Worm (Caenorhabditis elegans) whole organism, young adult: ENCODE measurements around the gene Y51H4A.1.

Experiments
- B0336.3 ChIP-seq: fragments of 200-800 bp; sonication (Bioruptor generic); IDR thresholded peaks from 2 replicates; pipeline ENCODE4 v1.3.6; 2022; ENCODE audit warnings: missing genetic modification characterization, missing compliant biosample characterization
- C17E4.6 ChIP-seq: fragments of 200-800 bp; sonication (Bioruptor generic); IDR thresholded peaks from 2 replicates; pipeline ENCODE4 v1.3.6; 2022; ENCODE audit warnings: missing genetic modification reagents, missing genetic modification characterization, missing compliant biosample characterization
- F10E7.11 ChIP-seq: sonication (generic microtip); optimal IDR thresholded peaks from 2 replicates; lab custom pipeline; 2017; ENCODE audit warnings: mild to moderate bottlenecking, missing genetic modification characterization, moderate library complexity, missing compliant biosample characterization
- F23B12.7 ChIP-seq: sonication (generic microtip); optimal IDR thresholded peaks from 2 replicates; lab custom pipeline; 2017; ENCODE audit warnings: missing genetic modification characterization, mild to moderate bottlenecking, missing compliant biosample characterization, antibody characterized with exemption, moderate library complexity; ENCODE audit not compliant: insufficient read depth
- F39B2.1 ChIP-seq: fragments of 200-800 bp; sonication (Bioruptor generic); IDR thresholded peaks from 2 replicates; pipeline ENCODE4 v1.3.6; 2022; ENCODE audit warnings: missing genetic modification reagents, missing genetic modification characterization, missing compliant biosample characterization
- F49E8.2 ChIP-seq: sonication (generic microtip); optimal IDR thresholded peaks from 3 replicates; lab custom pipeline; 2017; ENCODE audit warnings: missing genetic modification characterization, mild to moderate bottlenecking, missing compliant biosample characterization, antibody characterized with exemption, moderate library complexity; ENCODE audit not compliant: insufficient read depth
- F57C9.4 ChIP-seq: sonication (generic microtip); optimal IDR thresholded peaks from 2 replicates; lab custom pipeline; 2017; ENCODE audit warnings: mild to moderate bottlenecking, missing genetic modification characterization, missing compliant biosample characterization
- K11D2.4 ChIP-seq: fragments of 200-800 bp; sonication (Bioruptor generic); IDR thresholded peaks from 2 replicates; pipeline ENCODE4 v1.3.6; 2022; ENCODE audit warnings: missing genetic modification reagents, missing genetic modification characterization, missing compliant biosample characterization
- T07F8.4 ChIP-seq: sonication (generic microtip); optimal IDR thresholded peaks from 2 replicates; lab custom pipeline; 2016; ENCODE audit warnings: mild to moderate bottlenecking, missing genetic modification characterization, moderate library complexity, missing compliant biosample characterization
- aptf-3 ChIP-seq: fragments of 200-800 bp; sonication (Bioruptor generic); IDR thresholded peaks from 2 replicates; pipeline ENCODE4 v1.3.6; 2022; ENCODE audit warnings: missing genetic modification characterization, missing compliant biosample characterization
- bed-1 ChIP-seq: fragments of 200-800 bp; sonication (Bioruptor generic); IDR thresholded peaks from 2 replicates; pipeline ENCODE4 v1.3.6; 2022; ENCODE audit warnings: missing genetic modification reagents, missing genetic modification characterization, missing compliant biosample characterization
- ccch-3 ChIP-seq: fragments of 200-800 bp; sonication (Bioruptor generic); optimal IDR thresholded peaks from 2 replicates; lab custom pipeline; 2018; ENCODE audit warnings: mild to moderate bottlenecking, missing genetic modification characterization, missing compliant biosample characterization
- cebp-1 ChIP-seq, 2 experiments: fragments of 200-800 bp in 1 of 2; sonication (Bioruptor generic) in 1 of 2; sonication (generic microtip) in 1 of 2; IDR thresholded peaks in 1 of 2; optimal IDR thresholded peaks in 1 of 2; 2 replicates each; pipeline versions ENCODE4 v1.3.6 to Lab custom; 2017 to 2022; ENCODE audit warnings: missing compliant biosample characterization in 2 of 2, missing genetic modification characterization in 2 of 2, mild to moderate bottlenecking in 1 of 2, missing genetic modification reagents in 1 of 2, moderate library complexity in 1 of 2
- cebp-2 ChIP-seq: fragments of 200-800 bp; sonication (Bioruptor generic); IDR thresholded peaks from 2 replicates; pipeline ENCODE4 v1.3.6; 2022; ENCODE audit warnings: missing genetic modification characterization, missing compliant biosample characterization
- ceh-27 ChIP-seq: fragments of 200-800 bp; sonication (Bioruptor generic); optimal IDR thresholded peaks from 2 replicates; lab custom pipeline; 2018; ENCODE audit warnings: mild to moderate bottlenecking, missing genetic modification characterization, moderate library complexity, missing compliant biosample characterization
- ceh-79 ChIP-seq: sonication (generic microtip); optimal IDR thresholded peaks from 2 replicates; lab custom pipeline; 2017; ENCODE audit warnings: mild to moderate bottlenecking, missing genetic modification characterization, missing compliant biosample characterization
- ceh-91 ChIP-seq: fragments of 200-800 bp; sonication (Bioruptor generic); IDR thresholded peaks from 2 replicates; pipeline ENCODE4 v1.3.6; 2022; ENCODE audit warnings: missing genetic modification reagents, missing genetic modification characterization, missing compliant biosample characterization
- dpl-1 ChIP-seq: fragments of 150-350 bp; optimal IDR thresholded peaks from 2 replicates; lab custom pipeline; 2014; ENCODE audit warnings: missing biosample characterization, missing genetic modification reagents, missing genetic modification characterization
- ekl-4 ChIP-seq: fragments of 200-800 bp; sonication (Bioruptor generic); IDR thresholded peaks from 2 replicates; pipeline ENCODE4 v1.3.6; 2022; ENCODE audit warnings: missing genetic modification reagents, missing genetic modification characterization, missing compliant biosample characterization
- fkh-3 ChIP-seq: sonication (generic microtip); optimal IDR thresholded peaks from 2 replicates; lab custom pipeline; 2016; ENCODE audit warnings: mild to moderate bottlenecking, missing genetic modification characterization, missing compliant biosample characterization
- hmg-20 ChIP-seq: fragments of 200-800 bp; sonication (Bioruptor generic); IDR thresholded peaks from 2 replicates; pipeline ENCODE4 v1.3.6; 2022; ENCODE audit warnings: missing genetic modification reagents, missing genetic modification characterization, missing compliant biosample characterization
- hsf-1 ChIP-seq: fragments of 200-800 bp; sonication (Bioruptor generic); IDR thresholded peaks from 2 replicates; pipeline ENCODE4 v1.3.6; 2022; ENCODE audit warnings: missing genetic modification reagents, missing genetic modification characterization, missing compliant biosample characterization
- lag-1 ChIP-seq: fragments of 200-800 bp; sonication (Bioruptor generic); IDR thresholded peaks from 2 replicates; pipeline ENCODE4 v1.3.6; 2022; ENCODE audit warnings: missing genetic modification reagents, missing genetic modification characterization, missing compliant biosample characterization
- lin-40 ChIP-seq: sonication (generic microtip); optimal IDR thresholded peaks from 2 replicates; lab custom pipeline; 2016; ENCODE audit warnings: missing genetic modification characterization, mild to moderate bottlenecking, missing compliant biosample characterization, missing genotype, missing genetic modification reagents
- lsl-1 ChIP-seq: fragments of 200-800 bp; sonication (Bioruptor generic); optimal IDR thresholded peaks from 2 replicates; lab custom pipeline; 2018; ENCODE audit warnings: mild to moderate bottlenecking, missing genetic modification characterization, moderate library complexity, missing compliant biosample characterization
- lsy-27 ChIP-seq: sonication (generic microtip); optimal IDR thresholded peaks from 2 replicates; lab custom pipeline; 2017; ENCODE audit warnings: missing genetic modification characterization, mild to moderate bottlenecking, missing compliant biosample characterization, antibody characterized with exemption, missing genotype, borderline replicate concordance; ENCODE audit not compliant: insufficient read depth
- madf-10 ChIP-seq: sonication (generic microtip); optimal IDR thresholded peaks from 2 replicates; lab custom pipeline; 2016; ENCODE audit warnings: mild to moderate bottlenecking, missing genetic modification characterization, missing compliant biosample characterization
- madf-3 ChIP-seq: fragments of 200-800 bp; sonication (Bioruptor generic); IDR thresholded peaks from 2 replicates; pipeline ENCODE4 v1.3.6; 2022; ENCODE audit warnings: missing genetic modification reagents, missing genetic modification characterization, missing compliant biosample characterization
- madf-6 ChIP-seq: fragments of 200-800 bp; sonication (Bioruptor generic); IDR thresholded peaks from 2 replicates; pipeline ENCODE4 v1.3.6; 2022; ENCODE audit warnings: missing genetic modification reagents, missing genetic modification characterization, missing compliant biosample characterization
- nfya-1 ChIP-seq: sonication (generic microtip); optimal IDR thresholded peaks from 2 replicates; lab custom pipeline; 2017; ENCODE audit warnings: antibody characterized with exemption, missing compliant biosample characterization, missing genetic modification characterization, borderline replicate concordance; ENCODE audit not compliant: insufficient read depth
- nfya-2 ChIP-seq: fragments of 200-800 bp; sonication (Bioruptor generic); IDR thresholded peaks from 2 replicates; pipeline ENCODE4 v1.3.6; 2022; ENCODE audit warnings: missing genetic modification reagents, missing genetic modification characterization, missing compliant biosample characterization
- nfyb-1 ChIP-seq: fragments of 200-800 bp; sonication (Bioruptor generic); IDR thresholded peaks from 2 replicates; pipeline ENCODE4 v1.3.6; 2022; ENCODE audit warnings: missing genetic modification reagents, missing genetic modification characterization, missing compliant biosample characterization
- pha-4 ChIP-seq: fragments of 150-350 bp; sonication (generic microtip); optimal IDR thresholded peaks from 2 replicates; lab custom pipeline; 2014; ENCODE audit warnings: missing biosample characterization, missing genetic modification reagents, missing genetic modification characterization
- repo-1 ChIP-seq: sonication (generic microtip); optimal IDR thresholded peaks from 2 replicates; lab custom pipeline; 2017; ENCODE audit warnings: mild to moderate bottlenecking, missing genetic modification characterization, missing compliant biosample characterization
- sdz-38 ChIP-seq: sonication (generic microtip); optimal IDR thresholded peaks from 2 replicates; lab custom pipeline; 2016; ENCODE audit warnings: missing genotype, missing genetic modification characterization, missing compliant biosample characterization
- snpc-1.3 ChIP-seq: sonication (generic microtip); optimal IDR thresholded peaks from 2 replicates; lab custom pipeline; 2017; ENCODE audit warnings: missing genetic modification characterization, mild to moderate bottlenecking, missing compliant biosample characterization, antibody characterized with exemption, moderate library complexity, missing genotype, missing genetic modification reagents; ENCODE audit not compliant: insufficient read depth
- snpc-4 ChIP-seq, 5 experiments: fragments of 150-350 bp in 1 of 5; sonication (generic microtip) in 4 of 5; optimal IDR thresholded peaks; 2 replicates each; lab custom pipeline; 2014 to 2018; ENCODE audit warnings: missing genetic modification characterization in 5 of 5, missing biosample characterization in 3 of 5, antibody characterized with exemption in 2 of 5, mild to moderate bottlenecking in 2 of 5, missing compliant biosample characterization in 2 of 5, missing genotype in 2 of 5, moderate library complexity in 2 of 5, missing genetic modification reagents in 1 of 5
- sptf-2 ChIP-seq: fragments of 200-800 bp; sonication (Bioruptor generic); optimal IDR thresholded peaks from 2 replicates; lab custom pipeline; 2018; ENCODE audit warnings: mild to moderate bottlenecking, missing genetic modification characterization, missing compliant biosample characterization
- xnd-1 ChIP-seq: sonication (generic microtip); optimal IDR thresholded peaks from 2 replicates; lab custom pipeline; 2016; ENCODE audit warnings: missing genotype, missing genetic modification reagents, missing genetic modification characterization, missing compliant biosample characterization
- zfh-2 ChIP-seq: fragments of 200-800 bp; sonication (Bioruptor generic); conservative IDR thresholded peaks from 2 replicates; pipeline ENCODE4 v1.3.6; 2022; ENCODE audit warnings: missing genetic modification reagents, missing genetic modification characterization, missing compliant biosample characterization
- ztf-25 ChIP-seq: fragments of 200-800 bp; sonication (Bioruptor generic); IDR thresholded peaks from 2 replicates; pipeline ENCODE4 v1.3.6; 2022; ENCODE audit warnings: missing genetic modification reagents, missing genetic modification characterization, missing compliant biosample characterization
- ztf-26 ChIP-seq: sonication (generic microtip); optimal IDR thresholded peaks from 2 replicates; lab custom pipeline; 2017; ENCODE audit warnings: missing genetic modification characterization, missing compliant biosample characterization
- ztf-3 ChIP-seq: fragments of 200-800 bp; sonication (Bioruptor generic); optimal IDR thresholded peaks from 2 replicates; lab custom pipeline; 2018; ENCODE audit warnings: mild to moderate bottlenecking, missing genetic modification characterization, missing compliant biosample characterization
- ztf-6 ChIP-seq: fragments of 200-800 bp; sonication (Bioruptor generic); IDR thresholded peaks from 2 replicates; pipeline ENCODE4 v1.3.6; 2022; ENCODE audit warnings: missing genetic modification reagents, missing genetic modification characterization, missing compliant biosample characterization

Y51H4A.1 gene

DNA sequence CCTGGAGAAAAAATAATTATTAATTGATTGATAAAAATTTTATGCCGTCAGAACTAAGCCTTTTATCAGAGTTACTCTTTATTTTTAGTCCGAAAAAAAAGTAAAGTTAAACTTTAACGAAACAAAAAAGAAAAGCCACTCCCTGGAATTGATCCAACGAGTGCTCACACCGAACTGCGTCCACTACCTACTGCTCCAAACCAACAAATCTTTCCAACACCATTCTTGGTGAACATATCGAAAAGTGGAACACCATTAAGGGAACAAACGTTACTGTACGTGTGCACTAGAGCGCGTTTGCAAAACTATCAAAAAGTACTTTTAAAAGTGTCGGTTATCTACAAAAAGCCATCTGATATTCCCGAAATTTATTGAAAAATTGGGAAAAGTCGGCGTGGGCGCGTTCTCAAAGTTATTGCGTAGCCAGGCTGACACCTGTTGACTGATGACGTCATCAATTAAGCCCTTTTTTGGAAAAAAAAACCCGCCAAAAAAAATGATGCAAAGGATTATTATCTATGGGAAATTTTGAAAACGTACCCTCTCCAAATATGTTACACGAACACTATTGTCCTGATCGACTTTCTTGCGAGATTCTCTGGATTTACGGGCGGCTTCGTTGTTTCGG lies 26.6 kb upstream of the Y51H4A.1 start (continued):
- no peak for TF ChIP-seq F57C9.4 (tag; lab: Kevin White, UChicago)
- peak; percentile 91; the same call in 1 of the 2 replicates for TF ChIP-seq nfya-2
- no peak for TF ChIP-seq sdz-38
- peak; percentile 93 for TF ChIP-seq snpc-4 (GFP tag; optimal IDR thresholded peaks at IDR 0.05; lab: Kevin White, UChicago)
- TF ChIP-seq snpc-4 (tag; optimal IDR thresholded peaks at IDR 0.05; lab: Kevin White, UChicago), result peak in 3 of 4 experiments; percentile 95 to 98 (median 96)
- TF ChIP-seq pha-4 (tag; lab: Kevin White, UChicago), result no peak
- TF ChIP-seq F10E7.11 (tag; lab: Kevin White, UChicago), result peak; percentile 50
- peak; percentile 6 for TF ChIP-seq dpl-1 (GFP tag; lab: Kevin White, UChicago)
- TF ChIP-seq sptf-2 (GFP tag; lab: Kevin White, UChicago), result peak; percentile 88
- TF ChIP-seq cebp-1 (GFP tag; IDR thresholded peaks at IDR 0.05; lab: Robert Waterston, UW), result 0 out of 2 replicates have a peak, but pooled peaks have one; percentile 52
- peak; percentile 85 for TF ChIP-seq cebp-1 (tag; optimal IDR thresholded peaks at IDR 0.05; lab: Kevin White, UChicago)
- peak; percentile 89; the same call in 1 of the 2 replicates for TF ChIP-seq cebp-2 (GFP tag; lab: Robert Waterston, UW)
- TF ChIP-seq ztf-25, result peak; percentile 92
- TF ChIP-seq F49E8.2 (tag; lab: Kevin White, UChicago), result peak; percentile 67
- peak; percentile 77 for TF ChIP-seq madf-6 (GFP tag; lab: Robert Waterston, UW)
- no peak for TF ChIP-seq zfh-2 (GFP tag; lab: Robert Waterston, UW)
- peak; percentile 87 for TF ChIP-seq hsf-1 (GFP tag; lab: Robert Waterston, UW)
- TF ChIP-seq T07F8.4 (tag; lab: Kevin White, UChicago), result peak; percentile 55
- 0 out of 2 replicates have a peak, but pooled peaks have one; percentile 65 for TF ChIP-seq aptf-3
- 0 out of 2 replicates have a peak, but pooled peaks have one; percentile 62 for TF ChIP-seq C17E4.6 (GFP tag; lab: Robert Waterston, UW)
- TF ChIP-seq B0336.3 (GFP tag; lab: Robert Waterston, UW), result peak; percentile 65
- peak; percentile 90 for TF ChIP-seq ekl-4
- TF ChIP-seq ccch-3, result no peak
- TF ChIP-seq nfya-1 (tag; lab: Kevin White, UChicago), result no peak
- TF ChIP-seq ztf-6 (GFP tag; lab: Robert Waterston, UW), result no peak
- no peak for TF ChIP-seq lin-40 (tag; lab: Kevin White, UChicago)
- TF ChIP-seq F39B2.1 (GFP tag; lab: Robert Waterston, UW), result peak; percentile 65; the same call in 1 of the 2 replicates
- TF ChIP-seq fkh-3, result peak; percentile 70
- no peak for TF ChIP-seq xnd-1 (tag; lab: Kevin White, UChicago)
- TF ChIP-seq ceh-79 (tag; lab: Kevin White, UChicago), result peak; percentile 72
- TF ChIP-seq nfyb-1 (GFP tag; lab: Robert Waterston, UW), result no peak
- TF ChIP-seq ceh-91 (GFP tag; lab: Robert Waterston, UW), result peak; percentile 54; the same call in 1 of the 2 replicates
- no peak for TF ChIP-seq repo-1 (tag; lab: Kevin White, UChicago)
- no peak for TF ChIP-seq K11D2.4 (GFP tag; lab: Robert Waterston, UW)
- TF ChIP-seq, all 124 proteins: peak for 89

DNA sequence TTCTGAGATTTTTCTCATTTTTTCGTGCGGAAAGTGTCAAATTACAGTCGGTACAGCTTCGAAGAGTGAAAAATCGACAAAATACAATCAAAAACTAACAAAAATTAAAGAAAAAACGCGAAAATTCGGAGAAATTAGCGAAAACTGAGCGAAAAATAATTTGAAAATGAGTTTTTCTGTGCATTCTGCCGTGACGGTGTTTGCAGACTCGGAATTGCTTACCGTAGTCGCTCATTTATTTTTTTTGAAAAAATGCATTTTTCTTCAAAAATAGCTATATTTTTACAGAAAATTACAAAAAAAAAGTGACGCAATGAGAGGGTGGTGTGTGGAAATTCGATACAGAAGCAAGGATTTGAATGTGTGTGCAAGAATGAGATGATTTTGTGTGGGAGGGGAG lies 26.0 kb upstream of the Y51H4A.1 start:
- no peak for TF ChIP-seq K11D2.4 (GFP tag; lab: Robert Waterston, UW)
- no peak for TF ChIP-seq B0336.3 (GFP tag; lab: Robert Waterston, UW)
- TF ChIP-seq bed-1 (GFP tag; lab: Robert Waterston, UW), result no peak
- TF ChIP-seq nfya-1 (tag; lab: Kevin White, UChicago), result no peak
- TF ChIP-seq madf-6 (GFP tag; lab: Robert Waterston, UW), result 0 out of 2 replicates have a peak, but pooled peaks have one; percentile 10
- no peak for TF ChIP-seq lsy-27 (tag; lab: Kevin White, UChicago)
- peak; percentile 26 for TF ChIP-seq snpc-1.3 (tag; lab: Kevin White, UChicago)
- TF ChIP-seq lag-1 (GFP tag; lab: Robert Waterston, UW), result no peak
- no peak for TF ChIP-seq madf-3 (GFP tag; lab: Robert Waterston, UW)
- no peak for TF ChIP-seq madf-10
- no peak for TF ChIP-seq F23B12.7 (tag; lab: Kevin White, UChicago)
- peak; percentile 72 for TF ChIP-seq lsl-1 (GFP tag; lab: Kevin White, UChicago)
- no peak for TF ChIP-seq ztf-3
- no peak for TF ChIP-seq ztf-26 (tag; lab: Kevin White, UChicago)
- no peak for TF ChIP-seq ceh-27 (GFP tag; lab: Kevin White, UChicago)
- no peak for TF ChIP-seq hmg-20
